Fruit fly (Drosophila melanogaster) whole organism, pupa: ENCODE data around the gene CG6686.

Experiments used
- CG12605 ChIP-seq: fragments of 200-800 bp; sonication (Bioruptor generic); IDR thresholded peaks from 2 replicates; pipeline ENCODE4 v1.3.6; 2022; ENCODE audit warnings: missing biosample characterization, missing genetic modification characterization
- CG14655 ChIP-seq: fragments of 200-800 bp; sonication (Bioruptor generic); optimal IDR thresholded peaks from 3 replicates; lab custom pipeline; 2017; ENCODE audit warnings: mild to moderate bottlenecking, missing biosample characterization, missing genetic modification reagents, missing genetic modification characterization
- CG15710 ChIP-seq: fragments of 200-800 bp; sonication (Bioruptor generic); optimal IDR thresholded peaks from 2 replicates; lab custom pipeline; 2018; ENCODE audit warnings: missing biosample characterization, mild to moderate bottlenecking, missing genetic modification characterization, moderate library complexity
- CG8301 ChIP-seq: fragments of 200-800 bp; sonication (Bioruptor generic); optimal IDR thresholded peaks from 2 replicates; lab custom pipeline; 2018; ENCODE audit warnings: missing biosample characterization, mild to moderate bottlenecking, missing genetic modification characterization
- D1 ChIP-seq: fragments of 200-800 bp; sonication (Bioruptor generic); optimal IDR thresholded peaks from 2 replicates; lab custom pipeline; 2018; ENCODE audit warnings: missing biosample characterization, mild to moderate bottlenecking, missing genetic modification characterization, moderate library complexity
- EcR ChIP-seq: fragments of 200-800 bp; sonication (Bioruptor generic); optimal IDR thresholded peaks from 3 replicates; lab custom pipeline; 2019; ENCODE audit warnings: missing biosample characterization, missing genetic modification characterization, mild to moderate bottlenecking, moderate library complexity, missing genetic modification reagents
- Ets98B ChIP-seq: fragments of 200-800 bp; sonication (Bioruptor generic); IDR thresholded peaks from 2 replicates; pipeline ENCODE4 v1.3.6; 2022; ENCODE audit warnings: missing biosample characterization, missing genetic modification characterization
- Snoo ChIP-seq: fragments of 200-800 bp; sonication (Bioruptor generic); optimal IDR thresholded peaks from 3 replicates; lab custom pipeline; 2017; ENCODE audit warnings: missing biosample characterization, mild to moderate bottlenecking, missing genetic modification characterization, inconsistent platforms
- gl ChIP-seq: fragments of 200-800 bp; sonication (Bioruptor generic); optimal IDR thresholded peaks from 2 replicates; lab custom pipeline; 2018; ENCODE audit warnings: missing biosample characterization, mild to moderate bottlenecking, missing genetic modification characterization
- rn ChIP-seq: fragments of 200-800 bp; sonication (Bioruptor generic); IDR thresholded peaks from 2 replicates; pipeline ENCODE4 v1.3.6; 2022; ENCODE audit warnings: missing biosample characterization, missing genetic modification characterization

- TF ChIP-seq rn (GFP tag; lab: Robert Waterston, UW), result no peak
- no peak for TF ChIP-seq CG12605 (GFP tag; lab: Robert Waterston, UW)
- no peak for TF ChIP-seq Ets98B (GFP tag; lab: Robert Waterston, UW)
- no peak for TF ChIP-seq CG14655 (GFP tag; lab: Kevin White, UChicago)
- TF ChIP-seq CG8301 (tag; lab: Kevin White, UChicago), result no peak
- no peak for TF ChIP-seq gl (tag; lab: Kevin White, UChicago)
- no peak for TF ChIP-seq EcR (GFP tag; lab: Kevin White, UChicago)
- TF ChIP-seq D1 (tag; lab: Kevin White, UChicago), result no peak
- TF ChIP-seq CG15710 (tag; lab: Kevin White, UChicago), result no peak
- no peak for TF ChIP-seq Snoo
Observed at dm6 chr2L:12028102-12028501, 40.3 kb upstream of the CG6686 start.
